Worm (Caenorhabditis elegans): ENCODE data around the gene D2045.9.

The D2045.9 gene

DNA sequence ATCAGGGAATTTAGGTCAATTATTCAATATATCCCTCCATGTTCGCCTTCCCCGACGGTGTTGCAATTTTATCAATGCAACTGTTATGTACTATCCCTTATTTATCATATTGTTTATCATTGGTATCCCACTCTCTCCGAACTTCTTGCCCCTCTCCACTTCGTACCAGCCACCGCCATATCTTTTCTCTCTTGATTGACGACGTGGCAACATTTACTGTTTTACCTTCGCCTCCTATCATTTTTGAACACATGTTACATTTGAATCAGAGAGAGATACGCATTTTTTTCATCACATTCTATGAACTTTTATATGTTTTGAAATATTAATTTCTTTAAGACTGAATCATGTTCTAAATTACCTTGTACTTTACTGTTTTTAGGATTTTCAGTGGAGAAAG, 11.4 kb downstream of the D2045.9 start:
- TF ChIP-seq lin-54 (GFP tag; optimal IDR thresholded peaks at IDR 0.05) (no peak), efl-1 (GFP tag; optimal IDR thresholded peaks at IDR 0.05) (no peak), zim-3 (tag; optimal IDR thresholded peaks at IDR 0.05) (no peak), T07F8.4 (tag; optimal IDR thresholded peaks at IDR 0.05) (no peak), F49E8.2 (tag; optimal IDR thresholded peaks at IDR 0.05; ENCODE audit: insufficient read depth) (no peak), ceh-40 (GFP tag; IDR thresholded peaks at IDR 0.05) (no peak), B0035.1 (tag; optimal IDR thresholded peaks at IDR 0.05) (no peak), xnd-1 (tag; optimal IDR thresholded peaks at IDR 0.05) (no peak), lir-1 (GFP tag; conservative IDR thresholded peaks at IDR 0.05) (no peak), lin-26 (GFP tag; IDR thresholded peaks at IDR 0.05) (no peak), F22D6.2 (tag; optimal IDR thresholded peaks at IDR 0.05) (no peak), F37B4.10 (GFP tag; IDR thresholded peaks at IDR 0.05) (no peak), F23B12.7 (tag; optimal IDR thresholded peaks at IDR 0.05; ENCODE audit: insufficient read depth) (no peak), athp-1 (tag; optimal IDR thresholded peaks at IDR 0.05) (no peak), ztf-18 (tag; optimal IDR thresholded peaks at IDR 0.05) (no peak), attf-3 (GFP tag; conservative IDR thresholded peaks at IDR 0.05) (no peak), F55B11.4 (tag; optimal IDR thresholded peaks at IDR 0.05; ENCODE audit: borderline replicate concordance, insufficient read depth) (no peak)

ce11 chrIII:10488052-10488451, 13.0 kb downstream of the D2045.9 start, which contains the start of gene ptr-25:
TSS of gene ptr-25 (plus strand) at chrIII:10488124.
- TF ChIP-seq cebp-2 (GFP tag; IDR thresholded peaks at IDR 0.05) (no peak), hmg-1.2 (GFP tag; IDR thresholded peaks at IDR 0.05) (no peak), nfya-1 (tag; optimal IDR thresholded peaks at IDR 0.05; ENCODE audit: borderline replicate concordance, insufficient read depth) (no peak)

DNA sequence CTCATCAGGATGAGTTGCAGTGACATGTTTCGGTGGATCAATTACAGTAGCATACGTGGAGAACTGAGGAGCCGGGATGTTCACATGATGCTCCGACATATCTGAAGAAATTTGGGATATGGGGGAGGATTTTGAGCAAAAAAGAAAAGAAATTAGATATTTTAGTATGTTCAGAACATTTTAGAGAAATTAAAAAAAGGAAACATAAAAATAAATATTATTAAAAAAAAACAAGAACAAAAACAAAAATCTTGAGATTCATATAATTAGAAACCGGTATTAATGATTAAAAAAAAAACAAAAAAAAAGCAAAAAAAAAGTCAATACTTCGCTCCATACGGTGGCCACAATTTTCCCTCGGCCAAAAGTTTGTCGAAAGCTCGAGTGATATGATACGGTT, 28.7 kb downstream of the D2045.9 start, which contains the start of gene rab-33:
Gene rab-33 (minus strand): TSS at position 101 of the 400 bp plus-strand sequence.
- TF ChIP-seq C06A6.2 (GFP tag; conservative IDR thresholded peaks at IDR 0.05) (no peak), ceh-27 (GFP tag; optimal IDR thresholded peaks at IDR 0.05) (no peak), Y95B8A.8 (GFP tag; IDR thresholded peaks at IDR 0.05) (no peak), cebp-2 (GFP tag; IDR thresholded peaks at IDR 0.05) (no peak), let-526 (GFP tag; IDR thresholded peaks at IDR 0.05) (no peak), tbp1 (GFP tag; optimal IDR thresholded peaks at IDR 0.05) (no peak), lin-40 (tag; optimal IDR thresholded peaks at IDR 0.05) (no peak), lag-1 (GFP tag; IDR thresholded peaks at IDR 0.05) (no peak), nhr-27 (tag; optimal IDR thresholded peaks at IDR 0.05) (no peak), lin-26 (GFP tag; IDR thresholded peaks at IDR 0.05) (no peak), sea-2 (GFP tag; IDR thresholded peaks at IDR 0.05) (no peak), lsy-27 (tag; optimal IDR thresholded peaks at IDR 0.05; ENCODE audit: borderline replicate concordance, insufficient read depth) (no peak)

- peak; percentile 21 for TF ChIP-seq snpc-3.4 (tag; optimal IDR thresholded peaks at IDR 0.05)
- TF ChIP-seq F33H1.4 (GFP tag; IDR thresholded peaks at IDR 0.05), result peak; percentile 55; the same call in 1 of the 2 replicates
- TF ChIP-seq snpc-1.1 (tag; optimal IDR thresholded peaks at IDR 0.05; ENCODE audit: insufficient read depth), result peak; percentile 49
- TF ChIP-seq hmg-1.2 (GFP tag; IDR thresholded peaks at IDR 0.05), result peak; percentile 93
- no peak for TF ChIP-seq snpc-4 (GFP tag; optimal IDR thresholded peaks at IDR 0.05)
- TF ChIP-seq snpc-4 (tag; optimal IDR thresholded peaks at IDR 0.05), result peak in 2 of 4 experiments; percentile 11 to 69
- peak; percentile 60 for TF ChIP-seq dpl-1 (GFP tag; optimal IDR thresholded peaks at IDR 0.05)
- TF ChIP-seq lin-35 (GFP tag; optimal IDR thresholded peaks at IDR 0.05), result peak in 1 of 3 experiments; percentile 51
- TF ChIP-seq lin-54 (GFP tag; optimal IDR thresholded peaks at IDR 0.05), result peak; percentile 49
- no peak for TF ChIP-seq cebp-1 (GFP tag; IDR thresholded peaks at IDR 0.05)
- no peak for TF ChIP-seq cebp-1 (tag; optimal IDR thresholded peaks at IDR 0.05)
- peak; percentile 50 for TF ChIP-seq efl-1 (GFP tag; optimal IDR thresholded peaks at IDR 0.05)
- TF ChIP-seq ztf-28 (GFP tag; IDR thresholded peaks at IDR 0.05), result no peak
- TF ChIP-seq pha-4 (tag; optimal IDR thresholded peaks at IDR 0.05), result peak; percentile 15
- TF ChIP-seq rcor-1 (GFP tag; IDR thresholded peaks at IDR 0.05), result peak; percentile 58
- TF ChIP-seq Y79H2A.3 (GFP tag; conservative IDR thresholded peaks at IDR 0.05), result no peak
- TF ChIP-seq snpc-1.3 (tag; optimal IDR thresholded peaks at IDR 0.05; ENCODE audit: insufficient read depth), result peak; percentile 15
Observed at ce11 chrIII:10505182-10505581, 30.1 kb downstream of the D2045.9 start, which contains the start of the genes taf-11.3 and urm-1. TSS of gene taf-11.3 (minus strand) at chrIII:10505250. TSS of gene urm-1 (plus strand) at chrIII:10505480.
